Worm (Caenorhabditis elegans): ENCODE results near the gene ZK809.1.

Gene ZK809.1

DNA sequence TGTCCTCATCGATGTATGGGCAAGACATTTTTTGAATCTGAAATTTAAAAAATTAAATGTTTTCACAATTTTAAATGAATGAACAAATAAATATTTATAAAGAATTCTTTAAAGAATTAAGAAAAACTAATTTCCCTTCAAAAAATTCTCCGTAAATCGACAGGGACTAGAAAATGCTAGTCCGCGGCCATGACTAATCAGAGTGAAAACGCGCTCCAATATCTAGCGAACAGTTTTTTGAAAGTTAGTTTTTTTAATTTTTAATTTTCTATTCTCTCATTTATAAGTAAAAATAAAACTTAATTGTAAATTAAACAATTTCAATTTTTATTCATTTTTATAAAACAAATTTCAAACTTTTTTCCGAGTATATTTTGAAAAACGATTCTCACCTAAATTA is 49.1 kb upstream of the ZK809.1 start (continued):
- TF ChIP-seq Y116A8C.19 (tag; optimal IDR thresholded peaks at IDR 0.05; ENCODE audit: borderline replicate concordance), result no peak
- TF ChIP-seq pag-3 (tag; optimal IDR thresholded peaks at IDR 0.05; ENCODE audit: borderline replicate concordance, insufficient read depth), result no peak
- TF ChIP-seq pqm-1 (tag; optimal IDR thresholded peaks at IDR 0.05), result no peak
- TF ChIP-seq swsn-7 (tag; optimal IDR thresholded peaks at IDR 0.05), result peak; percentile 24
- peak; percentile 32 for TF ChIP-seq blmp-1 (tag; optimal IDR thresholded peaks at IDR 0.05)
- TF ChIP-seq C16A3.4 (tag; optimal IDR thresholded peaks at IDR 0.05), result peak; percentile 38
- peak; percentile 66 for TF ChIP-seq lin-15B (tag; optimal IDR thresholded peaks at IDR 0.05)
- TF ChIP-seq lir-3 (tag; optimal IDR thresholded peaks at IDR 0.05; ENCODE audit: poor library complexity), result peak; percentile 83
- TF ChIP-seq snpc-4 (tag; optimal IDR thresholded peaks at IDR 0.05), result peak; percentile 20
- TF ChIP-seq lin-13 (GFP tag; optimal IDR thresholded peaks at IDR 0.05), result no peak
- peak; percentile 15 for TF ChIP-seq snu-23 (GFP tag; optimal IDR thresholded peaks at IDR 0.05)
- peak; percentile 49 for TF ChIP-seq xbp-1 (tag; optimal IDR thresholded peaks at IDR 0.05)
- no peak for TF ChIP-seq unc-62 (GFP tag; optimal IDR thresholded peaks at IDR 0.05)
- TF ChIP-seq rnt-1 (tag; optimal IDR thresholded peaks at IDR 0.05), result peak; percentile 91
- TF ChIP-seq mdl-1 (tag; optimal IDR thresholded peaks at IDR 0.05), result no peak
- TF ChIP-seq jun-1 (tag; optimal IDR thresholded peaks at IDR 0.05), result no peak
- peak; percentile 7 for TF ChIP-seq nhr-20 (tag; optimal IDR thresholded peaks at IDR 0.05)
- TF ChIP-seq ceh-82 (tag; optimal IDR thresholded peaks at IDR 0.05), result peak in 1 of 3 experiments; percentile 3
- TF ChIP-seq dsc-1 (tag; optimal IDR thresholded peaks at IDR 0.05), result peak; percentile 10
- peak in 2 of 3 experiments; percentile 39 to 55 for TF ChIP-seq dpl-1 (GFP tag; optimal IDR thresholded peaks at IDR 0.05)
- no peak for TF ChIP-seq aha-1 (tag; optimal IDR thresholded peaks at IDR 0.05)
- peak; percentile 2 for TF ChIP-seq pax-3 (tag; optimal IDR thresholded peaks at IDR 0.05)
- no peak for TF ChIP-seq ceh-63 (GFP tag; optimal IDR thresholded peaks at IDR 0.05)
- peak; percentile 31 for TF ChIP-seq tbx-2 (tag; optimal IDR thresholded peaks at IDR 0.05)
- peak; percentile 14 for TF ChIP-seq lin-39 (tag; optimal IDR thresholded peaks at IDR 0.05)
- peak; percentile 24 for TF ChIP-seq sox-4 (tag; optimal IDR thresholded peaks at IDR 0.05)
- peak; percentile 70 for TF ChIP-seq nhr-90 (tag; optimal IDR thresholded peaks at IDR 0.05; ENCODE audit: poor library complexity)
- peak; percentile 59 for TF ChIP-seq egl-13 (tag; optimal IDR thresholded peaks at IDR 0.05)
- peak in 1 of 2 experiments; percentile 53 for TF ChIP-seq ztf-11 (tag; optimal IDR thresholded peaks at IDR 0.05)
- no peak for TF ChIP-seq F16B12.6 (tag; optimal IDR thresholded peaks at IDR 0.05)

DNA sequence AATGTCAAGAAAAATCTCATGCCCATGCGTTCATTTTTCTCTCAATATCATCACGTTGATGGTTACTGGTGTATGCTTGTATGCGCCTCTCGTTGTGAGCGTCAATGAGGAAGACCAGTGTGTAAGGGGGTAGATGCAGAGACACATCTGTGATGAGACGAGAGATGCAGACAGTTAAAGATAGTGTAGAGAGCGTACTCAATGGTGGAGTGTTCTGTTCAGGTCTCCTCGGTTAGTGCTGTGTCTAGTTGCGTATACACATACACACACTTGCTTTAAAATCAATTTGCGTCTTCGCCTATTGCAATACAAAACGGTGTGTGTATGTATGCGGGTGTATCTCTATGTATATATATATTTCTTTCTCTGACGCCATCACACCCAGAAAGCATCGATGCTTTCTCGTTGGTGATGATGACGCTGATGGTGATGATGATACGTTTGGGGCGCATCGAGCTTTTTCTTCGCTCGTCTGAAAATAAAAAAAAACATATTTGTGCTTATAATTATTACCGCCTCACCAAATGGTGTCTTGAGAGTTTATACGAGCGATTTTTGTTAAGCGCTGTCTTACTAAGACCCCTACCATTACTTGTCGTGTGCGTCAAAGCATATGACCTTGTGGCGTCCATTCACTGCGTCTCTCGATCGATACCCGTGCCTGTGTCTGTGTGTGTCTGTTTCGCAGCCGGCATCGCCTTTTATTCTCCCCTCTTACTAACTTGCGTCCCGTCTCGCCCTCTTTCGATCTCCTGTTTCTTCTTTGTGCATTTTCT is 48.3 kb upstream of the ZK809.1 start, which contains the start of gene F40F11.3:
F40F11.3 (minus strand) TSS at position 589 of the 776 bp plus-strand sequence.
- TF ChIP-seq ces-1 (GFP tag; optimal IDR thresholded peaks at IDR 0.05) (peak; percentile 37), ceh-82 (tag; optimal IDR thresholded peaks at IDR 0.05) (peak; percentile 65 to 91 (median 78)), nhr-76 (tag; optimal IDR thresholded peaks at IDR 0.05) (no peak), nhr-12 (tag; optimal IDR thresholded peaks at IDR 0.05) (no peak), lin-15B (tag; optimal IDR thresholded peaks at IDR 0.05) (peak; percentile 23), skn-1 (tag; optimal IDR thresholded peaks at IDR 0.05) (peak; percentile 67), nhr-84 (tag; optimal IDR thresholded peaks at IDR 0.05) (no peak), nhr-19 (GFP tag; conservative IDR thresholded peaks at IDR 0.05) (peak; percentile 83), elt-2 (tag; optimal IDR thresholded peaks at IDR 0.05) (peak; percentile 49), fkh-10 (GFP tag; optimal IDR thresholded peaks at IDR 0.05) (peak; percentile 87), efl-1 (optimal IDR thresholded peaks at IDR 0.05) (peak; percentile 83 to 93), efl-1 (GFP tag; optimal IDR thresholded peaks at IDR 0.05 in 1 of 2) (peak; percentile 45 to 97), tbx-2 (tag; optimal IDR thresholded peaks at IDR 0.05) (peak; percentile 87), nhr-85 (tag) (peak; percentile 94), egl-27 (tag; optimal IDR thresholded peaks at IDR 0.05) (peak in 1 of 2 experiments; percentile 75), isw-1 (GFP tag; IDR thresholded peaks at IDR 0.05) (peak; percentile 77), ceh-90 (tag; optimal IDR thresholded peaks at IDR 0.05) (no peak), hlh-4 (tag; optimal IDR thresholded peaks at IDR 0.05) (no peak), nhr-47 (tag; optimal IDR thresholded peaks at IDR 0.05) (peak; percentile 87), nhr-11 (tag; optimal IDR thresholded peaks at IDR 0.05) (peak; percentile 50), sptf-1 (tag; optimal IDR thresholded peaks at IDR 0.05) (no peak), zag-1 (tag; optimal IDR thresholded peaks at IDR 0.05) (no peak), nhr-71 (tag; optimal IDR thresholded peaks at IDR 0.05) (peak; percentile 92), nhr-28 (tag; optimal IDR thresholded peaks at IDR 0.05) (no peak), unc-62 (GFP tag; optimal IDR thresholded peaks at IDR 0.05) (peak; percentile 1), rnt-1 (tag; optimal IDR thresholded peaks at IDR 0.05) (peak; percentile 87), egl-13 (tag; optimal IDR thresholded peaks at IDR 0.05) (peak; percentile 83), nhr-90 (tag; optimal IDR thresholded peaks at IDR 0.05; ENCODE audit: poor library complexity) (peak; percentile 78)

Data from whole organism, L1 larva.